Fruit fly (Drosophila melanogaster) whole organism, embryonic: ENCODE results near the gene PCNA2.

ENCODE experiments used
- CG10209 ChIP-seq: fragments of 200-800 bp; sonication (Bioruptor generic); optimal IDR thresholded peaks from 3 replicates; lab custom pipeline; 2017; ENCODE audit warnings: missing biosample characterization, mild to moderate bottlenecking, missing genetic modification characterization, missing genetic modification reagents
- CG10274 ChIP-seq: fragments of 200-800 bp; sonication (Bioruptor generic); optimal IDR thresholded peaks from 3 replicates; lab custom pipeline; 2017; ENCODE audit warnings: missing biosample characterization, mild to moderate bottlenecking, missing genetic modification characterization
- CG12391 ChIP-seq: fragments of 200-800 bp; sonication (Bioruptor generic); optimal IDR thresholded peaks from 3 replicates; lab custom pipeline; 2018; ENCODE audit warnings: missing biosample characterization, mild to moderate bottlenecking, missing genetic modification characterization, moderate library complexity
- CG12942 ChIP-seq: fragments of 200-800 bp; sonication (Bioruptor generic); optimal IDR thresholded peaks from 3 replicates; lab custom pipeline; 2016; ENCODE audit warnings: missing biosample characterization, missing genetic modification characterization
- CG14050 ChIP-seq: fragments of 200-800 bp; sonication (Bioruptor generic); IDR thresholded peaks from 3 replicates; pipeline ENCODE4 v1.3.6; 2022; ENCODE audit warnings: missing biosample characterization, missing genetic modification characterization
- CG14710 ChIP-seq: fragments of 200-800 bp; sonication (Bioruptor generic); optimal IDR thresholded peaks from 3 replicates; lab custom pipeline; 2019; ENCODE audit warnings: missing biosample characterization, mild to moderate bottlenecking, missing genetic modification characterization, moderate library complexity
- CG1529 ChIP-seq: fragments of 200-800 bp; sonication (Bioruptor generic); optimal IDR thresholded peaks from 3 replicates; lab custom pipeline; 2018; ENCODE audit warnings: missing biosample characterization, missing genetic modification characterization
- CG15601 ChIP-seq: fragments of 200-800 bp; sonication (Bioruptor generic); optimal IDR thresholded peaks from 3 replicates; lab custom pipeline; 2019; ENCODE audit warnings: missing biosample characterization, mild to moderate bottlenecking, missing genetic modification characterization, moderate library complexity
- CG16815 ChIP-seq: fragments of 200-800 bp; sonication (Bioruptor generic); optimal IDR thresholded peaks from 3 replicates; lab custom pipeline; 2017; ENCODE audit warnings: missing biosample characterization, mild to moderate bottlenecking, missing genetic modification characterization
- CG1792 ChIP-seq: fragments of 200-800 bp; sonication (Bioruptor generic); optimal IDR thresholded peaks from 2 replicates; lab custom pipeline; 2016; ENCODE audit warnings: missing biosample characterization, missing genetic modification characterization
- CG2199 ChIP-seq: fragments of 200-800 bp; sonication (Bioruptor generic); IDR thresholded peaks from 3 replicates; pipeline ENCODE4 v1.3.6; 2022; ENCODE audit warnings: missing biosample characterization, missing genetic modification characterization
- CG30020 ChIP-seq: fragments of 200-800 bp; optimal IDR thresholded peaks from 2 replicates; lab custom pipeline; 2019; ENCODE audit warnings: missing biosample characterization, mild to moderate bottlenecking, missing genetic modification characterization, moderate library complexity
- CG32532 ChIP-seq: fragments of 200-800 bp; sonication (Bioruptor generic); IDR thresholded peaks from 2 replicates; pipeline ENCODE4 v1.3.6; 2022; ENCODE audit warnings: missing biosample characterization, missing genetic modification characterization
- CG3838 ChIP-seq: fragments of 200-800 bp; sonication (Bioruptor generic); optimal IDR thresholded peaks from 3 replicates; lab custom pipeline; 2016; ENCODE audit warnings: missing biosample characterization, missing genetic modification characterization
- CG4730 ChIP-seq: fragments of 200-800 bp; sonication (Bioruptor generic); IDR thresholded peaks from 2 replicates; pipeline ENCODE4 v1.3.6; 2022; ENCODE audit warnings: missing biosample characterization, missing genetic modification characterization
- CG4854 ChIP-seq: fragments of 200-800 bp; sonication (Bioruptor generic); optimal IDR thresholded peaks from 2 replicates; lab custom pipeline; 2016; ENCODE audit warnings: missing biosample characterization, missing genetic modification characterization, inconsistent platforms
- CG6791 ChIP-seq: fragments of 200-800 bp; sonication (Bioruptor generic); IDR thresholded peaks from 3 replicates; pipeline ENCODE4 v1.3.6; 2022; ENCODE audit warnings: missing biosample characterization, missing genetic modification characterization; ENCODE audit not compliant: partially characterized antibody
- CG7372 ChIP-seq: fragments of 200-800 bp; sonication (Bioruptor generic); IDR thresholded peaks from 2 replicates; pipeline ENCODE4 v1.3.6; 2022; ENCODE audit warnings: missing biosample characterization, missing genetic modification characterization
- CG8089 ChIP-seq: fragments of 200-800 bp; sonication (Bioruptor generic); optimal IDR thresholded peaks from 3 replicates; lab custom pipeline; 2016; ENCODE audit warnings: missing biosample characterization, missing genetic modification characterization
- CG8478 ChIP-seq: fragments of >200 bp; optimal IDR thresholded peaks from 2 replicates; lab custom pipeline; 2018
- D19B ChIP-seq: fragments of 200-800 bp; sonication (Bioruptor generic); optimal IDR thresholded peaks from 2 replicates; lab custom pipeline; 2017; ENCODE audit warnings: missing biosample characterization, mild to moderate bottlenecking, missing genetic modification characterization
- Deaf1 ChIP-seq: fragments of 200-800 bp; optimal IDR thresholded peaks from 3 replicates; lab custom pipeline; 2019; ENCODE audit warnings: missing biosample characterization, mild to moderate bottlenecking, missing genetic modification characterization, moderate library complexity
- Doc3 ChIP-seq: fragments of 200-800 bp; sonication (Bioruptor generic); IDR thresholded peaks from 3 replicates; pipeline ENCODE4 v1.3.6; 2022; ENCODE audit warnings: missing biosample characterization, missing genetic modification characterization; ENCODE audit not compliant: partially characterized antibody
- Fer2 ChIP-seq: fragments of 200-800 bp; sonication (Bioruptor generic); optimal IDR thresholded peaks from 2 replicates; lab custom pipeline; 2018; ENCODE audit warnings: missing biosample characterization, mild to moderate bottlenecking, missing genetic modification characterization, moderate library complexity
- Gsc ChIP-seq: fragments of 200-800 bp; sonication (Bioruptor generic); IDR thresholded peaks from 2 replicates; pipeline ENCODE4 v1.3.6; 2022; ENCODE audit warnings: missing biosample characterization, missing genetic modification characterization
- Hr51 ChIP-seq, 2 experiments: fragments of 200-800 bp; sonication (Bioruptor generic); optimal IDR thresholded peaks; 2 replicates in 1 of 2; 3 replicates in 1 of 2; lab custom pipeline; 2016 to 2018; ENCODE audit warnings: missing biosample characterization in 2 of 2, missing genetic modification characterization in 2 of 2, mild to moderate bottlenecking in 1 of 2, moderate library complexity in 1 of 2
- Lpt ChIP-seq: fragments of >200 bp; optimal IDR thresholded peaks from 2 replicates; lab custom pipeline; 2018; ENCODE audit warnings: missing biosample characterization, missing genetic modification characterization
- MESR4 ChIP-seq: fragments of 200-800 bp; sonication (Bioruptor generic); optimal IDR thresholded peaks from 2 replicates; lab custom pipeline; 2018; ENCODE audit warnings: missing biosample characterization, mild to moderate bottlenecking, missing genetic modification characterization, moderate library complexity
- Meics ChIP-seq: fragments of 200-800 bp; sonication (Bioruptor generic); optimal IDR thresholded peaks from 2 replicates; lab custom pipeline; 2017; ENCODE audit warnings: missing biosample characterization, mild to moderate bottlenecking, missing genetic modification characterization
- Oaz ChIP-seq: fragments of 200-800 bp; sonication (Bioruptor generic); IDR thresholded peaks from 2 replicates; pipeline ENCODE4 v1.3.6; 2022; ENCODE audit warnings: missing biosample characterization, missing genetic modification characterization
- Side ChIP-seq: fragments of 200-800 bp; sonication (Bioruptor generic); optimal IDR thresholded peaks from 2 replicates; lab custom pipeline; 2016; ENCODE audit warnings: missing biosample characterization, missing genetic modification characterization
- Six4 ChIP-seq: fragments of 200-800 bp; sonication (Bioruptor generic); optimal IDR thresholded peaks from 2 replicates; lab custom pipeline; 2016; ENCODE audit warnings: missing biosample characterization, missing genetic modification characterization
- Spps ChIP-seq: fragments of 200-800 bp; sonication (Bioruptor generic); optimal IDR thresholded peaks from 2 replicates; lab custom pipeline; 2018; ENCODE audit warnings: missing biosample characterization, mild to moderate bottlenecking, missing genetic modification characterization
- abd-A ChIP-seq: fragments of 200-800 bp; sonication (Bioruptor generic); optimal IDR thresholded peaks from 3 replicates; lab custom pipeline; 2019; ENCODE audit warnings: missing biosample characterization, mild to moderate bottlenecking, missing genetic modification characterization, moderate library complexity
- ato ChIP-seq: fragments of 200-800 bp; sonication (Bioruptor generic); IDR thresholded peaks from 2 replicates; pipeline ENCODE4 v1.3.6; 2022; ENCODE audit warnings: missing biosample characterization, missing genetic modification characterization; ENCODE audit not compliant: partially characterized antibody
- br ChIP-seq: fragments of >200 bp; optimal IDR thresholded peaks from 2 replicates; lab custom pipeline; 2017
- cato ChIP-seq: fragments of 200-800 bp; sonication (Bioruptor generic); optimal IDR thresholded peaks from 2 replicates; lab custom pipeline; 2016; ENCODE audit warnings: missing biosample characterization, missing genetic modification characterization, borderline replicate concordance
- danr ChIP-seq: fragments of 200-800 bp; sonication (Bioruptor generic); IDR thresholded peaks from 2 replicates; pipeline ENCODE4 v1.3.6; 2022; ENCODE audit warnings: missing biosample characterization, missing genetic modification characterization
- ftz-f1 ChIP-seq: fragments of 200-800 bp; sonication (Bioruptor generic); optimal IDR thresholded peaks from 2 replicates; lab custom pipeline; 2016; ENCODE audit warnings: missing biosample characterization, missing genetic modification characterization
- grn ChIP-seq: fragments of 200-800 bp; sonication (Bioruptor generic); optimal IDR thresholded peaks from 3 replicates; lab custom pipeline; 2017; ENCODE audit warnings: missing biosample characterization, missing genetic modification characterization
- hth ChIP-seq: fragments of >200 bp; optimal IDR thresholded peaks from 2 replicates; lab custom pipeline; 2017; ENCODE audit warnings: inconsistent platforms
- lmd ChIP-seq: fragments of 200-800 bp; sonication (Bioruptor generic); IDR thresholded peaks from 2 replicates; pipeline ENCODE4 v1.3.6; 2022; ENCODE audit warnings: missing biosample characterization, missing genetic modification characterization
- mam ChIP-seq: fragments of 200-800 bp; sonication (Bioruptor generic); optimal IDR thresholded peaks from 3 replicates; lab custom pipeline; 2016; ENCODE audit warnings: missing biosample characterization, missing genetic modification characterization
- nmo ChIP-seq: fragments of 200-800 bp; sonication (Bioruptor generic); optimal IDR thresholded peaks from 2 replicates; lab custom pipeline; 2018; ENCODE audit warnings: missing biosample characterization, mild to moderate bottlenecking, missing genetic modification characterization, moderate library complexity
- oc ChIP-seq: fragments of 200-800 bp; sonication (Bioruptor generic); optimal IDR thresholded peaks from 2 replicates; lab custom pipeline; 2018; ENCODE audit warnings: missing biosample characterization, mild to moderate bottlenecking, missing genetic modification characterization, moderate library complexity
- pb ChIP-seq: fragments of 200-800 bp; sonication (Bioruptor generic); optimal IDR thresholded peaks from 3 replicates; lab custom pipeline; 2016; ENCODE audit warnings: missing biosample characterization, missing genetic modification characterization
- pho ChIP-seq: fragments of 200-800 bp; sonication (Bioruptor generic); optimal IDR thresholded peaks from 2 replicates; lab custom pipeline; 2016; ENCODE audit warnings: missing biosample characterization, missing genetic modification characterization
- slp2 ChIP-seq: fragments of 200-800 bp; sonication (Bioruptor generic); optimal IDR thresholded peaks from 2 replicates; lab custom pipeline; 2016; ENCODE audit warnings: missing biosample characterization, missing genetic modification characterization
- trem ChIP-seq: fragments of 200-800 bp; optimal IDR thresholded peaks from 3 replicates; lab custom pipeline; 2019; ENCODE audit warnings: missing biosample characterization, mild to moderate bottlenecking, missing genetic modification characterization, moderate library complexity
- twi ChIP-seq: fragments of 200-800 bp; optimal IDR thresholded peaks from 2 replicates; lab custom pipeline; 2019; ENCODE audit warnings: missing biosample characterization, mild to moderate bottlenecking, missing genetic modification characterization, moderate library complexity
- vnd ChIP-seq: fragments of 200-800 bp; sonication (Bioruptor generic); IDR thresholded peaks from 3 replicates; pipeline ENCODE4 v1.3.6; 2022; ENCODE audit warnings: missing biosample characterization, missing genetic modification characterization; ENCODE audit not compliant: partially characterized antibody

The PCNA2 gene

dm6 chr2L:19537779-19538456 lies 45.9 kb downstream of the PCNA2 start, which contains the start of gene CG13082 (continued):
- TF ChIP-seq grn (GFP tag; lab: Kevin White, UChicago), result no peak
- TF ChIP-seq CG10209 (GFP tag; lab: Kevin White, UChicago), result peak; percentile 48
- no peak for TF ChIP-seq hth (lab: Kevin White, UChicago)
- peak; percentile 36 for TF ChIP-seq CG16815 (GFP tag; lab: Kevin White, UChicago)
- TF ChIP-seq CG7372 (GFP tag; lab: Robert Waterston, UW), result no peak
- TF ChIP-seq slp2 (GFP tag; lab: Kevin White, UChicago), result peak; percentile 40
- peak; percentile 75 for TF ChIP-seq Spps
- TF ChIP-seq CG1792, result no peak
- no peak for TF ChIP-seq Deaf1
- TF ChIP-seq MESR4 (GFP tag; lab: Kevin White, UChicago), result no peak
- TF ChIP-seq abd-A (tag; lab: Kevin White, UChicago), result no peak
- no peak for TF ChIP-seq CG2199 (GFP tag; lab: Robert Waterston, UW)
- TF ChIP-seq Doc3 (GFP tag; lab: Robert Waterston, UW), result no peak
- TF ChIP-seq CG10274 (GFP tag; lab: Kevin White, UChicago), result no peak
- no peak for TF ChIP-seq ato (GFP tag; lab: Robert Waterston, UW)
- TF ChIP-seq cato (GFP tag; lab: Kevin White, UChicago), result no peak
- no peak for TF ChIP-seq CG6791 (GFP tag; lab: Robert Waterston, UW)
- TF ChIP-seq CG12942 (GFP tag; lab: Kevin White, UChicago), result no peak
- TF ChIP-seq CG3838 (GFP tag; lab: Kevin White, UChicago), result no peak
- TF ChIP-seq CG1529, result peak; percentile 49
- TF ChIP-seq ftz-f1 (GFP tag; lab: Kevin White, UChicago), result no peak
- TF ChIP-seq Hr51 (GFP tag; optimal IDR thresholded peaks at IDR 0.05; lab: Kevin White, UChicago), result peak in 1 of 2 experiments; percentile 2
- TF ChIP-seq D19B (GFP tag; lab: Kevin White, UChicago), result no peak
- TF ChIP-seq CG4854, result no peak
- TF ChIP-seq twi (tag; lab: Kevin White, UChicago), result peak; percentile 39
- TF ChIP-seq pb (GFP tag; lab: Kevin White, UChicago), result no peak
- TF ChIP-seq mam (GFP tag; lab: Kevin White, UChicago), result no peak
- no peak for TF ChIP-seq CG4730
- TF ChIP-seq Meics (GFP tag; lab: Kevin White, UChicago), result no peak
- TF ChIP-seq CG30020 (tag; lab: Kevin White, UChicago), result peak; percentile 12
- TF ChIP-seq CG15601 (tag; lab: Kevin White, UChicago), result peak; percentile 77
- peak; percentile 56 for TF ChIP-seq trem (tag; lab: Kevin White, UChicago)
- no peak for TF ChIP-seq Fer2 (tag; lab: Kevin White, UChicago)
- peak; percentile 55 for TF ChIP-seq CG12391 (tag; lab: Kevin White, UChicago)
- peak; percentile 23 for TF ChIP-seq Six4 (GFP tag; lab: Kevin White, UChicago)
- peak; percentile 28 for TF ChIP-seq pho
- TF ChIP-seq CG14710 (tag; lab: Kevin White, UChicago), result peak; percentile 79
- TF ChIP-seq nmo (GFP tag; lab: Kevin White, UChicago), result peak; percentile 78
- peak; percentile 50 for TF ChIP-seq oc (tag; lab: Kevin White, UChicago)
- no peak for TF ChIP-seq CG8089 (GFP tag; lab: Kevin White, UChicago)
- no peak for TF ChIP-seq Gsc (GFP tag; lab: Robert Waterston, UW)
- no peak for TF ChIP-seq CG14050
- peak; percentile 49; the same call in 1 of the 2 replicates for TF ChIP-seq lmd (GFP tag; lab: Robert Waterston, UW)
- TF ChIP-seq danr (GFP tag; lab: Robert Waterston, UW), result no peak
- TF ChIP-seq Oaz (GFP tag; lab: Robert Waterston, UW), result no peak
- no peak for TF ChIP-seq CG8478 (lab: Kevin White, UChicago)
- no peak for TF ChIP-seq br (lab: Kevin White, UChicago)
- TF ChIP-seq Lpt (GFP tag; lab: Kevin White, UChicago), result no peak
- no peak for TF ChIP-seq vnd (GFP tag; lab: Robert Waterston, UW)
- no peak for TF ChIP-seq CG32532 (GFP tag; lab: Robert Waterston, UW)
- TF ChIP-seq Side (GFP tag; lab: Kevin White, UChicago), result no peak
